Worm (Caenorhabditis elegans) whole organism, L2 larva: Measurements from ENCODE around the gene sqt-2.

ENCODE experiments used
- alr-1 ChIP-seq: fragments of 150-350 bp; optimal IDR thresholded peaks from 2 replicates; lab custom pipeline; 2014; ENCODE audit warnings: missing biosample characterization, missing genetic modification characterization
- ama-1 ChIP-seq: fragments of 150-350 bp; optimal IDR thresholded peaks from 2 replicates; lab custom pipeline; 2018; ENCODE audit warnings: inconsistent platforms
- crh-2 ChIP-seq: sonication (generic microtip); optimal IDR thresholded peaks from 2 replicates; lab custom pipeline; 2017; ENCODE audit warnings: missing biosample characterization, missing genetic modification characterization
- dmd-4 ChIP-seq: sonication (generic microtip); optimal IDR thresholded peaks from 2 replicates; lab custom pipeline; 2017; ENCODE audit warnings: missing biosample characterization, missing genetic modification characterization
- fos-1 ChIP-seq: fragments of 150-350 bp; optimal IDR thresholded peaks from 2 replicates; lab custom pipeline; 2014; ENCODE audit warnings: missing biosample characterization, missing genetic modification characterization
- gmeb-1 ChIP-seq: fragments of 150-350 bp; optimal IDR thresholded peaks from 2 replicates; lab custom pipeline; 2014; ENCODE audit warnings: missing biosample characterization, missing genetic modification characterization
- lin-11 ChIP-seq: fragments of 150-350 bp; sonication (generic microtip); optimal IDR thresholded peaks from 2 replicates; lab custom pipeline; 2014; ENCODE audit warnings: missing biosample characterization, missing genetic modification characterization, inconsistent platforms, mixed read lengths
- nhr-12 ChIP-seq: fragments of 150-350 bp; optimal IDR thresholded peaks from 2 replicates; lab custom pipeline; 2014; ENCODE audit warnings: missing biosample characterization, missing genetic modification characterization
- nhr-23 ChIP-seq: fragments of 150-350 bp; optimal IDR thresholded peaks from 2 replicates; lab custom pipeline; 2014; ENCODE audit warnings: missing biosample characterization, missing genetic modification reagents, missing genetic modification characterization
- nhr-237 ChIP-seq: fragments of 150-350 bp; optimal IDR thresholded peaks from 2 replicates; lab custom pipeline; 2014; ENCODE audit warnings: missing biosample characterization, missing genetic modification characterization
- nhr-6 ChIP-seq: fragments of 150-350 bp; optimal IDR thresholded peaks from 2 replicates; lab custom pipeline; 2014; ENCODE audit warnings: missing biosample characterization, missing genetic modification characterization
- zag-1 ChIP-seq: fragments of 150-350 bp; optimal IDR thresholded peaks from 2 replicates; lab custom pipeline; 2014; ENCODE audit warnings: missing biosample characterization, missing genetic modification characterization

The sqt-2 gene

ce11 chrII:73892-74291 lies 50.8 kb downstream of the sqt-2 start:
- TF ChIP-seq nhr-12 (tag; lab: Kevin White, UChicago) (no peak), gmeb-1 (tag; lab: Kevin White, UChicago) (no peak), lin-11 (tag; lab: Kevin White, UChicago) (no peak), dmd-4 (tag; lab: Kevin White, UChicago) (no peak), nhr-237 (tag; lab: Kevin White, UChicago) (no peak), crh-2 (tag; lab: Kevin White, UChicago) (no peak), zag-1 (tag; lab: Kevin White, UChicago) (no peak), fos-1 (tag; lab: Kevin White, UChicago) (no peak), nhr-23 (no peak), ama-1 (lab: Kevin White, UChicago) (no peak), alr-1 (no peak), nhr-6 (tag; lab: Kevin White, UChicago) (no peak)
